Worm (Caenorhabditis elegans) whole organism, L4 larva: ENCODE data around the gene ZC262.2.

Experiments
- F10B5.3 ChIP-seq: sonication (generic microtip); optimal IDR thresholded peaks from 2 replicates; lab custom pipeline; 2016; ENCODE audit warnings: mild to moderate bottlenecking, missing genetic modification characterization, missing compliant biosample characterization
- F49E8.2 ChIP-seq: sonication (generic microtip); optimal IDR thresholded peaks from 2 replicates; lab custom pipeline; 2016; ENCODE audit warnings: missing compliant biosample characterization, mild to moderate bottlenecking, missing genetic modification characterization, borderline replicate concordance
- R02D3.7 ChIP-seq: fragments of 150-350 bp; sonication (generic microtip); optimal IDR thresholded peaks from 3 replicates; lab custom pipeline; 2014; ENCODE audit warnings: missing biosample characterization, missing genetic modification characterization
- Y75B8A.6 ChIP-seq: fragments of 200-800 bp; sonication (Bioruptor generic); IDR thresholded peaks from 2 replicates; pipeline ENCODE4 v1.3.6; 2022; ENCODE audit warnings: missing genetic modification reagents, missing genetic modification characterization, missing compliant biosample characterization
- ZK546.5 ChIP-seq, 2 experiments: sonication (generic microtip); optimal IDR thresholded peaks; 2 replicates each; lab custom pipeline; 2017; ENCODE audit warnings: missing biosample characterization in 2 of 2, missing genetic modification characterization in 2 of 2
- aha-1 ChIP-seq: fragments of 150-350 bp; peaks from one replicate; lab custom pipeline; 2014; ENCODE audit warnings: missing biosample characterization, missing genetic modification characterization
- aly-2 ChIP-seq: sonication (generic microtip); optimal IDR thresholded peaks from 2 replicates; lab custom pipeline; 2018; ENCODE audit warnings: missing biosample characterization, missing genetic modification characterization
- ama-1 ChIP-seq: fragments of 150-350 bp; optimal IDR thresholded peaks from 2 replicates; lab custom pipeline; 2014; ENCODE audit warnings: inconsistent platforms, mixed read lengths
- arid-1 ChIP-seq: fragments of 200-800 bp; sonication (Bioruptor generic); conservative IDR thresholded peaks from 2 replicates; pipeline ENCODE4 v1.3.6; 2022; ENCODE audit warnings: missing genetic modification reagents, missing genetic modification characterization, missing compliant biosample characterization
- attf-4 ChIP-seq: sonication (generic microtip); optimal IDR thresholded peaks from 3 replicates; lab custom pipeline; 2017; ENCODE audit warnings: missing biosample characterization, missing genetic modification characterization
- ceh-20 ChIP-seq: fragments of 200-800 bp; sonication (Bioruptor generic); IDR thresholded peaks from 2 replicates; pipeline ENCODE4 v1.3.6; 2022; ENCODE audit warnings: missing genetic modification reagents, missing genetic modification characterization, missing compliant biosample characterization
- ceh-62 ChIP-seq: sonication (generic microtip); optimal IDR thresholded peaks from 2 replicates; lab custom pipeline; 2017; ENCODE audit warnings: missing biosample characterization, missing genetic modification characterization
- ceh-82 ChIP-seq: sonication (generic microtip); optimal IDR thresholded peaks from 2 replicates; lab custom pipeline; 2017; ENCODE audit warnings: missing biosample characterization, missing genetic modification characterization
- ces-1 ChIP-seq: fragments of 150-350 bp; sonication (generic microtip); optimal IDR thresholded peaks from 4 replicates; lab custom pipeline; 2014; ENCODE audit warnings: missing biosample characterization, missing genetic modification reagents, missing genetic modification characterization
- daf-16 ChIP-seq, 3 experiments: sonication (generic microtip); optimal IDR thresholded peaks; 2 replicates each; lab custom pipeline; 2016 to 2017; ENCODE audit warnings: missing genetic modification characterization in 3 of 3, missing genetic modification reagents in 3 of 3, mild to moderate bottlenecking in 2 of 3, missing compliant biosample characterization in 2 of 3, missing biosample characterization in 1 of 3, moderate library complexity in 1 of 3
- daf-19 ChIP-seq: fragments of 200-800 bp; sonication (Bioruptor generic); conservative IDR thresholded peaks from 2 replicates; pipeline ENCODE4 v1.3.6; 2022; ENCODE audit warnings: missing genetic modification characterization, missing compliant biosample characterization
- daf-8 ChIP-seq: fragments of 200-800 bp; sonication (Bioruptor generic); IDR thresholded peaks from 2 replicates; pipeline ENCODE4 v1.3.6; 2022; ENCODE audit warnings: missing genetic modification characterization, missing compliant biosample characterization
- dmd-6 ChIP-seq: fragments of 200-800 bp; sonication (Bioruptor generic); IDR thresholded peaks from 2 replicates; pipeline ENCODE4 v1.3.6; 2022; ENCODE audit warnings: missing genetic modification reagents, missing genetic modification characterization, missing compliant biosample characterization
- dpl-1 ChIP-seq: fragments of 150-350 bp; optimal IDR thresholded peaks from 2 replicates; lab custom pipeline; 2014; ENCODE audit warnings: missing biosample characterization, missing genetic modification reagents, missing genetic modification characterization
- duxl-1 ChIP-seq: sonication (generic microtip); optimal IDR thresholded peaks from 2 replicates; lab custom pipeline; 2016; ENCODE audit warnings: mild to moderate bottlenecking, missing genetic modification characterization, moderate library complexity, missing compliant biosample characterization; ENCODE audit not compliant: poor library complexity
- dve-1 ChIP-seq: sonication (generic microtip); optimal IDR thresholded peaks from 2 replicates; lab custom pipeline; 2017; ENCODE audit warnings: antibody characterized with exemption, mild to moderate bottlenecking, missing genetic modification characterization, missing compliant biosample characterization; ENCODE audit not compliant: insufficient read depth
- hmg-1.1 ChIP-seq: fragments of 200-800 bp; sonication (Bioruptor generic); IDR thresholded peaks from 2 replicates; pipeline ENCODE4 v1.3.6; 2022; ENCODE audit warnings: missing genetic modification reagents, missing genetic modification characterization, missing compliant biosample characterization
- jun-1 ChIP-seq: fragments of 150-350 bp; optimal IDR thresholded peaks from 2 replicates; lab custom pipeline; 2014; ENCODE audit warnings: missing biosample characterization, missing genetic modification reagents, missing genetic modification characterization
- mep-1 ChIP-seq: fragments of 150-350 bp; sonication (generic microtip); optimal IDR thresholded peaks from 3 replicates; lab custom pipeline; 2014; ENCODE audit warnings: missing biosample characterization, missing genetic modification characterization
- nhr-102 ChIP-seq: sonication (generic microtip); optimal IDR thresholded peaks from 2 replicates; lab custom pipeline; 2016; ENCODE audit warnings: mild to moderate bottlenecking, missing genetic modification characterization, moderate library complexity, missing compliant biosample characterization
- nhr-11 ChIP-seq: fragments of 150-350 bp; optimal IDR thresholded peaks from 2 replicates; lab custom pipeline; 2014; ENCODE audit warnings: missing biosample characterization, missing genetic modification characterization
- nhr-25 ChIP-seq: sonication (generic microtip); optimal IDR thresholded peaks from 2 replicates; lab custom pipeline; 2017; ENCODE audit warnings: missing genetic modification characterization, mild to moderate bottlenecking, missing compliant biosample characterization, antibody characterized with exemption, moderate library complexity, borderline replicate concordance; ENCODE audit not compliant: insufficient read depth
- nhr-28 ChIP-seq: fragments of 150-350 bp; optimal IDR thresholded peaks from 2 replicates; lab custom pipeline; 2014; ENCODE audit warnings: missing biosample characterization, missing genetic modification characterization
- nhr-42 ChIP-seq: fragments of 200-800 bp; sonication (Bioruptor generic); IDR thresholded peaks from 2 replicates; pipeline ENCODE4 v1.3.6; 2022; ENCODE audit warnings: missing genetic modification characterization, missing compliant biosample characterization
- nhr-6 ChIP-seq: fragments of 150-350 bp; optimal IDR thresholded peaks from 2 replicates; lab custom pipeline; 2014; ENCODE audit warnings: missing biosample characterization, missing genetic modification characterization
- nhr-77 ChIP-seq: fragments of 150-350 bp; optimal IDR thresholded peaks from 2 replicates; lab custom pipeline; 2014; ENCODE audit warnings: missing biosample characterization, missing genetic modification characterization
- pha-4 ChIP-seq, 2 experiments: fragments of 150-350 bp in 1 of 2; fragments of 200-800 bp in 1 of 2; sonication (Bioruptor generic) in 1 of 2; IDR thresholded peaks in 1 of 2; optimal IDR thresholded peaks in 1 of 2; 2 replicates each; pipeline versions ENCODE4 v1.3.6 to Lab custom; 2014 to 2022; ENCODE audit warnings: missing genetic modification characterization in 2 of 2, missing genetic modification reagents in 2 of 2, missing biosample characterization in 1 of 2, missing compliant biosample characterization in 1 of 2
- rbr-2 ChIP-seq: sonication (generic microtip); optimal IDR thresholded peaks from 2 replicates; lab custom pipeline; 2016; ENCODE audit warnings: missing genotype, missing genetic modification characterization, missing compliant biosample characterization
- sdz-12 ChIP-seq: fragments of 200-800 bp; sonication (Bioruptor generic); optimal IDR thresholded peaks from 2 replicates; lab custom pipeline; 2018; ENCODE audit warnings: mild to moderate bottlenecking, missing genetic modification characterization, missing compliant biosample characterization
- set-16 ChIP-seq: fragments of 200-800 bp; sonication (Bioruptor generic); IDR thresholded peaks from 2 replicates; pipeline ENCODE4 v1.3.6; 2022; ENCODE audit warnings: missing genetic modification reagents, missing genetic modification characterization, missing compliant biosample characterization
- snpc-1.2 ChIP-seq: fragments of 200-800 bp; sonication (Bioruptor generic); IDR thresholded peaks from 2 replicates; pipeline ENCODE4 v1.3.6; 2022; ENCODE audit warnings: missing genetic modification reagents, missing genetic modification characterization, missing compliant biosample characterization
- snpc-4 ChIP-seq: fragments of 150-350 bp; optimal IDR thresholded peaks from 2 replicates; lab custom pipeline; 2014; ENCODE audit warnings: missing biosample characterization, missing genetic modification characterization
- spr-1 ChIP-seq: sonication (generic microtip); optimal IDR thresholded peaks from 2 replicates; lab custom pipeline; 2016; ENCODE audit warnings: mild to moderate bottlenecking, missing genetic modification characterization, missing compliant biosample characterization
- tra-1 ChIP-seq: fragments of 200-800 bp; sonication (Bioruptor generic); IDR thresholded peaks from 2 replicates; pipeline ENCODE4 v1.3.6; 2022; ENCODE audit warnings: missing genetic modification reagents, missing genetic modification characterization, missing compliant biosample characterization
- unc-62 ChIP-seq, 3 experiments: fragments of 150-350 bp in 1 of 3; sonication (generic microtip); optimal IDR thresholded peaks in 2 of 3; peaks in 1 of 3; 1 replicate in 1 of 3; 2 replicates in 2 of 3; lab custom pipeline; 2014 to 2017; ENCODE audit warnings: missing biosample characterization in 3 of 3, missing genetic modification characterization in 3 of 3, missing genetic modification reagents in 3 of 3, missing genotype in 1 of 3
- vab-7 ChIP-seq: fragments of 200-800 bp; sonication (Bioruptor generic); IDR thresholded peaks from 2 replicates; pipeline ENCODE4 v1.3.6; 2022; ENCODE audit warnings: missing genetic modification reagents, missing genetic modification characterization, missing compliant biosample characterization
- zag-1 ChIP-seq: fragments of 150-350 bp; optimal IDR thresholded peaks from 2 replicates; lab custom pipeline; 2014; ENCODE audit warnings: missing biosample characterization, missing genetic modification characterization

ZC262.2 gene

ce11 chrIII:8310239-8311057 lies 21.4 kb upstream of the ZC262.2 start, which contains the start of gene F10E9.3 (continued):
- TF ChIP-seq aly-2 (tag; lab: Kevin White, UChicago) (no peak), arid-1 (no peak), aha-1 (tag; lab: Kevin White, UChicago) (peak; percentile 68), dmd-6 (GFP tag; lab: Robert Waterston, UW) (no peak), nhr-102 (tag; lab: Kevin White, UChicago) (no peak), nhr-42 (GFP tag; lab: Robert Waterston, UW) (no peak), attf-4 (tag; lab: Kevin White, UChicago) (no peak), dpl-1 (GFP tag; lab: Kevin White, UChicago) (peak; percentile 38), daf-16 (GFP tag; optimal IDR thresholded peaks at IDR 0.05; lab: Kevin White, UChicago) (no peak), daf-16 (tag; optimal IDR thresholded peaks at IDR 0.05; lab: Kevin White, UChicago) (peak; percentile 12), ceh-20 (GFP tag; lab: Robert Waterston, UW) (no peak), daf-8 (GFP tag; lab: Robert Waterston, UW) (no peak), nhr-25 (tag; lab: Kevin White, UChicago) (no peak), ZK546.5 (tag; optimal IDR thresholded peaks at IDR 0.05; lab: Kevin White, UChicago) (no peak), spr-1 (tag; lab: Kevin White, UChicago) (no peak), zag-1 (tag; lab: Kevin White, UChicago) (no peak), F49E8.2 (tag; lab: Kevin White, UChicago) (no peak), rbr-2 (tag; lab: Kevin White, UChicago) (no peak), ama-1 (peak; percentile 32), dve-1 (no peak), tra-1 (GFP tag; lab: Robert Waterston, UW) (no peak), daf-19 (GFP tag; lab: Robert Waterston, UW) (no peak), R02D3.7 (tag; lab: Kevin White, UChicago) (no peak), nhr-28 (tag; lab: Kevin White, UChicago) (no peak), Y75B8A.6 (GFP tag; lab: Robert Waterston, UW) (no peak)

ce11 chrIII:8312393-8312792 lies 19.5 kb upstream of the ZC262.2 start, which contains the start of gene F10E9.2:
TSS of gene F10E9.2 (plus strand) at chrIII:8312693.
- TF ChIP-seq mep-1 (tag; lab: Kevin White, UChicago) (peak; percentile 2), nhr-42 (GFP tag; lab: Robert Waterston, UW) (no peak)
- TF ChIP-seq, all 104 proteins: peak for 1

DNA sequence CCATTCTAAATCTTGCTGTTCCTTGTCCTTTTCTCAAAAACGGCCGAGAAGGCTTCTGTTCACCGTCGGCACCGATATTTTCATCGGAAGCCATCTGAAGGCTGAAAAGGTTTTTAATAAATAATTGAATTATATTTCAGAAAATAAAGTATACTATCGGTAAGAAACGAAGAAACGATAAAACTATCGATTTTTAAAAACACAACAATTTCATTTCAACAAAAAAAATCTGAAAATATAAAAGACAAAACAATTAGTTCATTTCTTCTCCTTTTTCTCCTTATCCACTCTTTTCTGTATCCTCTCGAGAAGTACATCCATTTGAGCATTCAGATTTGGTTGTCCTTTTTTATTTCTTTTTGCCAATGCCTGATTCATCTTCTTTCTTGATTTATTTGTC lies 13.4 kb upstream of the ZC262.2 start, which contains the start of gene sas-4:
Gene sas-4 (minus strand): TSS at position 101 of the 400 bp plus-strand sequence.
- TF ChIP-seq vab-7: no peak
- no peak for TF ChIP-seq ceh-82

ce11 chrIII:8319100-8319499 lies 12.8 kb upstream of the ZC262.2 start, which contains the start of gene F10E9.11:
TSS of gene F10E9.11 (minus strand) at chrIII:8319260.
- TF ChIP-seq ceh-62 (tag; lab: Kevin White, UChicago): no peak
- no peak for TF ChIP-seq sdz-12 (GFP tag; lab: Kevin White, UChicago)
- no peak for TF ChIP-seq jun-1 (tag; lab: Kevin White, UChicago)
- TF ChIP-seq hmg-1.1 (GFP tag; lab: Robert Waterston, UW): peak; percentile 63
- TF ChIP-seq duxl-1 (tag; lab: Kevin White, UChicago): peak; percentile 57
- TF ChIP-seq R02D3.7 (tag; lab: Kevin White, UChicago): no peak
- no peak for TF ChIP-seq attf-4 (tag; lab: Kevin White, UChicago)
- no peak for TF ChIP-seq snpc-4 (tag; lab: Kevin White, UChicago)
- no peak for TF ChIP-seq F10B5.3 (tag; lab: Kevin White, UChicago)
- peak; percentile 37; the same call in 1 of the 2 replicates for TF ChIP-seq vab-7
- TF ChIP-seq mep-1 (tag; lab: Kevin White, UChicago): peak; percentile 58
- TF ChIP-seq set-16 (GFP tag; lab: Robert Waterston, UW): no peak
- no peak for TF ChIP-seq nhr-77 (tag; lab: Kevin White, UChicago)
- no peak for TF ChIP-seq pha-4 (GFP tag; IDR thresholded peaks at IDR 0.05; lab: Robert Waterston, UW)
- peak; percentile 18 for TF ChIP-seq pha-4 (tag; optimal IDR thresholded peaks at IDR 0.05; lab: Kevin White, UChicago)
- no peak for TF ChIP-seq daf-8 (GFP tag; lab: Robert Waterston, UW)
- TF ChIP-seq snpc-1.2 (GFP tag; lab: Robert Waterston, UW): 0 out of 2 replicates have a peak, but pooled peaks have one; percentile 53
- peak; percentile 72 for TF ChIP-seq dve-1
- TF ChIP-seq nhr-42 (GFP tag; lab: Robert Waterston, UW): no peak
- peak; percentile 18 for TF ChIP-seq nhr-11 (tag; lab: Kevin White, UChicago)
- TF ChIP-seq unc-62 (GFP tag; optimal IDR thresholded peaks at IDR 0.05 in 1 of 2; lab: Kevin White, UChicago): peak in 1 of 2 experiments; percentile 17
- no peak for TF ChIP-seq unc-62 (tag; optimal IDR thresholded peaks at IDR 0.05; lab: Kevin White, UChicago)
- TF ChIP-seq ces-1: no peak
- TF ChIP-seq nhr-6: peak; percentile 65
